Fruit fly (Drosophila melanogaster) whole organism, embryonic: ENCODE measurements around the gene CG3598.

ENCODE experiments used
- Antp ChIP-seq: fragments of 200-800 bp; sonication (Bioruptor generic); optimal IDR thresholded peaks from 3 replicates; lab custom pipeline; 2016; ENCODE audit warnings: missing biosample characterization, missing genetic modification characterization
- Atf-2 ChIP-seq: fragments of 200-800 bp; sonication (Bioruptor generic); optimal IDR thresholded peaks from 2 replicates; lab custom pipeline; 2016; ENCODE audit warnings: missing biosample characterization, missing genetic modification characterization
- Bgb ChIP-seq: fragments of 200-800 bp; sonication (Bioruptor generic); IDR thresholded peaks from 2 replicates; pipeline ENCODE4 v1.3.6; 2022; ENCODE audit warnings: missing biosample characterization, missing genetic modification characterization; ENCODE audit not compliant: partially characterized antibody
- CG10431 ChIP-seq: fragments of 200-800 bp; sonication (Bioruptor generic); optimal IDR thresholded peaks from 3 replicates; lab custom pipeline; 2018; ENCODE audit warnings: missing biosample characterization, mild to moderate bottlenecking, missing genetic modification characterization
- CG10462 ChIP-seq: fragments of 200-800 bp; sonication (Bioruptor generic); optimal IDR thresholded peaks from 2 replicates; lab custom pipeline; 2016; ENCODE audit warnings: missing biosample characterization, missing genetic modification characterization
- CG11093 ChIP-seq: fragments of 200-800 bp; sonication (Bioruptor generic); IDR thresholded peaks from 3 replicates; pipeline ENCODE4 v1.3.6; 2022; ENCODE audit warnings: missing biosample characterization, missing genetic modification characterization
- CG11504 ChIP-seq: fragments of 200-800 bp; sonication (Bioruptor generic); optimal IDR thresholded peaks from 3 replicates; lab custom pipeline; 2019; ENCODE audit warnings: missing biosample characterization, mild to moderate bottlenecking, missing genetic modification characterization, moderate library complexity
- CG13894 ChIP-seq: fragments of 200-800 bp; sonication (Bioruptor generic); optimal IDR thresholded peaks from 3 replicates; lab custom pipeline; 2018; ENCODE audit warnings: missing biosample characterization, mild to moderate bottlenecking, missing genetic modification characterization, moderate library complexity
- CG15011 ChIP-seq: fragments of 200-800 bp; sonication (Bioruptor generic); optimal IDR thresholded peaks from 3 replicates; lab custom pipeline; 2018; ENCODE audit warnings: missing biosample characterization, mild to moderate bottlenecking, missing genetic modification characterization
- CG15601 ChIP-seq: fragments of 200-800 bp; sonication (Bioruptor generic); optimal IDR thresholded peaks from 3 replicates; lab custom pipeline; 2019; ENCODE audit warnings: missing biosample characterization, mild to moderate bottlenecking, missing genetic modification characterization, moderate library complexity
- CG16815 ChIP-seq: fragments of 200-800 bp; sonication (Bioruptor generic); optimal IDR thresholded peaks from 3 replicates; lab custom pipeline; 2017; ENCODE audit warnings: missing biosample characterization, mild to moderate bottlenecking, missing genetic modification characterization
- CG16863 ChIP-seq: fragments of 200-800 bp; sonication (Bioruptor generic); optimal IDR thresholded peaks from 3 replicates; lab custom pipeline; 2016; ENCODE audit warnings: missing biosample characterization, missing genetic modification characterization
- CG31224 ChIP-seq: fragments of 200-800 bp; sonication (Bioruptor generic); IDR thresholded peaks from 2 replicates; pipeline ENCODE4 v1.3.6; 2022; ENCODE audit warnings: missing biosample characterization, missing genetic modification characterization
- CG31365 ChIP-seq: fragments of 200-800 bp; sonication (Bioruptor generic); optimal IDR thresholded peaks from 2 replicates; lab custom pipeline; 2018; ENCODE audit warnings: missing biosample characterization, mild to moderate bottlenecking, missing genetic modification characterization
- CG31441 ChIP-seq: fragments of 200-800 bp; sonication (Bioruptor generic); IDR thresholded peaks from 2 replicates; pipeline ENCODE4 v1.3.6; 2022; ENCODE audit warnings: missing biosample characterization, missing genetic modification characterization
- CG32772 ChIP-seq: fragments of 200-800 bp; sonication (Bioruptor generic); IDR thresholded peaks from 2 replicates; pipeline ENCODE4 v1.3.6; 2022; ENCODE audit warnings: missing biosample characterization, missing genetic modification characterization
- CG33213 ChIP-seq: fragments of 200-800 bp; sonication (Bioruptor generic); optimal IDR thresholded peaks from 3 replicates; lab custom pipeline; 2016; ENCODE audit warnings: missing biosample characterization, missing genetic modification characterization
- CG6689 ChIP-seq: fragments of 200-800 bp; sonication (Bioruptor generic); IDR thresholded peaks from 2 replicates; pipeline ENCODE4 v1.3.6; 2022; ENCODE audit warnings: missing biosample characterization, missing genetic modification characterization
- CG7372 ChIP-seq: fragments of 200-800 bp; sonication (Bioruptor generic); IDR thresholded peaks from 2 replicates; pipeline ENCODE4 v1.3.6; 2022; ENCODE audit warnings: missing biosample characterization, missing genetic modification characterization
- CG7556 ChIP-seq: fragments of 200-800 bp; sonication (Bioruptor generic); optimal IDR thresholded peaks from 2 replicates; lab custom pipeline; 2017; ENCODE audit warnings: missing biosample characterization, mild to moderate bottlenecking, missing genetic modification characterization
- CG8478 ChIP-seq: fragments of >200 bp; optimal IDR thresholded peaks from 2 replicates; lab custom pipeline; 2018
- CG8765 ChIP-seq: fragments of 200-800 bp; sonication (Bioruptor generic); IDR thresholded peaks from 2 replicates; pipeline ENCODE4 v1.3.6; 2022; ENCODE audit warnings: missing biosample characterization, missing genetic modification characterization
- CG9727 ChIP-seq: fragments of 200-800 bp; sonication (Bioruptor generic); optimal IDR thresholded peaks from 3 replicates; lab custom pipeline; 2017; ENCODE audit warnings: missing biosample characterization, mild to moderate bottlenecking, missing genetic modification characterization
- Chrac-16 ChIP-seq: fragments of 200-800 bp; sonication (Bioruptor generic); optimal IDR thresholded peaks from 3 replicates; lab custom pipeline; 2016; ENCODE audit warnings: missing biosample characterization, missing genetic modification characterization
- Gug ChIP-seq: fragments of 200-800 bp; sonication (Bioruptor generic); IDR thresholded peaks from 4 replicates; pipeline ENCODE4 v1.3.6; 2022; ENCODE audit warnings: missing biosample characterization, missing genetic modification characterization
- HLH3B ChIP-seq: fragments of 200-800 bp; sonication (Bioruptor generic); IDR thresholded peaks from 2 replicates; pipeline ENCODE4 v1.3.6; 2022; ENCODE audit warnings: missing biosample characterization, missing genetic modification characterization
- Hr39 ChIP-seq: fragments of >200 bp; optimal IDR thresholded peaks from 2 replicates; lab custom pipeline; 2017
- Lhr ChIP-seq: fragments of 200-800 bp; sonication (Bioruptor generic); optimal IDR thresholded peaks from 3 replicates; lab custom pipeline; 2017; ENCODE audit warnings: mild to moderate bottlenecking, missing biosample characterization, missing genetic modification reagents, missing genetic modification characterization
- Mrtf ChIP-seq: fragments of 200-800 bp; sonication (Bioruptor generic); IDR thresholded peaks from 3 replicates; pipeline ENCODE4 v1.3.6; 2022; ENCODE audit warnings: missing biosample characterization, missing genetic modification characterization
- Optix ChIP-seq: fragments of 200-800 bp; sonication (Bioruptor generic); IDR thresholded peaks from 3 replicates; pipeline ENCODE4 v1.3.6; 2022; ENCODE audit warnings: missing biosample characterization, missing genetic modification characterization
- Sox102F ChIP-seq: fragments of 200-800 bp; sonication (Bioruptor generic); optimal IDR thresholded peaks from 2 replicates; lab custom pipeline; 2018; ENCODE audit warnings: missing biosample characterization, mild to moderate bottlenecking, missing genetic modification characterization, moderate library complexity
- Spps ChIP-seq: fragments of 200-800 bp; sonication (Bioruptor generic); optimal IDR thresholded peaks from 2 replicates; lab custom pipeline; 2018; ENCODE audit warnings: missing biosample characterization, mild to moderate bottlenecking, missing genetic modification characterization
- Ssrp ChIP-seq: fragments of 200-800 bp; sonication (Bioruptor generic); optimal IDR thresholded peaks from 2 replicates; lab custom pipeline; 2018; ENCODE audit warnings: missing biosample characterization, mild to moderate bottlenecking, missing genetic modification characterization, moderate library complexity
- Tbp ChIP-seq: fragments of >200 bp; optimal IDR thresholded peaks from 2 replicates; lab custom pipeline; 2018; ENCODE audit warnings: missing biosample characterization, missing genetic modification characterization
- Xbp1 ChIP-seq: fragments of 200-800 bp; sonication (Bioruptor generic); optimal IDR thresholded peaks from 3 replicates; lab custom pipeline; 2016; ENCODE audit warnings: missing biosample characterization, mild to moderate bottlenecking, missing genetic modification characterization
- Xrp1 ChIP-seq: fragments of 200-800 bp; sonication (Bioruptor generic); IDR thresholded peaks from 2 replicates; pipeline ENCODE4 v1.3.6; 2022; ENCODE audit warnings: missing biosample characterization, missing genetic modification characterization
- bsh ChIP-seq, 2 experiments: fragments of 200-800 bp; sonication (Bioruptor generic); optimal IDR thresholded peaks; 2 replicates each; lab custom pipeline; 2017 to 2018; ENCODE audit warnings: mild to moderate bottlenecking in 2 of 2, missing biosample characterization in 2 of 2, missing genetic modification characterization in 2 of 2, moderate library complexity in 1 of 2
- dysf ChIP-seq: fragments of 200-800 bp; sonication (Bioruptor generic); IDR thresholded peaks from 3 replicates; pipeline ENCODE4 v1.3.6; 2022; ENCODE audit warnings: missing biosample characterization, missing genetic modification characterization
- exex ChIP-seq: fragments of 200-800 bp; sonication (Bioruptor generic); optimal IDR thresholded peaks from 4 replicates; lab custom pipeline; 2018; ENCODE audit warnings: missing biosample characterization, mild to moderate bottlenecking, missing genetic modification characterization, moderate library complexity
- fd96Cb ChIP-seq: fragments of 200-800 bp; sonication (Bioruptor generic); optimal IDR thresholded peaks from 2 replicates; lab custom pipeline; 2018; ENCODE audit warnings: missing biosample characterization, mild to moderate bottlenecking, missing genetic modification characterization, moderate library complexity
- gem ChIP-seq: fragments of 200-800 bp; sonication (Bioruptor generic); optimal IDR thresholded peaks from 2 replicates; lab custom pipeline; 2019; ENCODE audit warnings: missing biosample characterization, mild to moderate bottlenecking, missing genetic modification characterization, moderate library complexity
- h ChIP-seq: fragments of >200 bp; optimal IDR thresholded peaks from 2 replicates; lab custom pipeline; 2017
- jing ChIP-seq: fragments of 200-800 bp; sonication (Bioruptor generic); optimal IDR thresholded peaks from 2 replicates; lab custom pipeline; 2018; ENCODE audit warnings: missing biosample characterization, mild to moderate bottlenecking, missing genetic modification characterization
- lab ChIP-seq: fragments of 200-800 bp; sonication (Bioruptor generic); optimal IDR thresholded peaks from 3 replicates; lab custom pipeline; 2017; ENCODE audit warnings: missing biosample characterization, missing genetic modification characterization, mild to moderate bottlenecking, moderate library complexity, missing genetic modification reagents
- lmd ChIP-seq: fragments of 200-800 bp; sonication (Bioruptor generic); IDR thresholded peaks from 2 replicates; pipeline ENCODE4 v1.3.6; 2022; ENCODE audit warnings: missing biosample characterization, missing genetic modification characterization
- sd ChIP-seq: fragments of 200-800 bp; sonication (Bioruptor generic); optimal IDR thresholded peaks from 3 replicates; lab custom pipeline; 2018; ENCODE audit warnings: missing biosample characterization, mild to moderate bottlenecking, missing genetic modification characterization, moderate library complexity
- sima ChIP-seq: fragments of 200-800 bp; sonication (Bioruptor generic); optimal IDR thresholded peaks from 2 replicates; lab custom pipeline; 2016; ENCODE audit warnings: missing biosample characterization, missing genetic modification characterization
- stwl ChIP-seq: fragments of 200-800 bp; sonication (Bioruptor generic); optimal IDR thresholded peaks from 3 replicates; lab custom pipeline; 2018; ENCODE audit warnings: missing biosample characterization, mild to moderate bottlenecking, missing genetic modification characterization, moderate library complexity
- tin ChIP-seq: fragments of 200-800 bp; sonication (Bioruptor generic); optimal IDR thresholded peaks from 3 replicates; lab custom pipeline; 2016; ENCODE audit warnings: missing biosample characterization, missing genetic modification characterization
- tup ChIP-seq: fragments of 200-800 bp; sonication (Bioruptor generic); optimal IDR thresholded peaks from 2 replicates; lab custom pipeline; 2016; ENCODE audit warnings: missing biosample characterization, mild to moderate bottlenecking, missing genetic modification characterization, moderate library complexity
- vvl ChIP-seq: fragments of 200-800 bp; sonication (Bioruptor generic); IDR thresholded peaks from 2 replicates; pipeline ENCODE4 v1.3.6; 2022; ENCODE audit warnings: missing biosample characterization, missing genetic modification characterization

Gene CG3598

dm6 chrX:2907105-2907694 lies 29.6 kb upstream of the CG3598 start (continued):
- TF ChIP-seq CG31441 (GFP tag; lab: Robert Waterston, UW): 0 out of 2 replicates have a peak, but pooled peaks have one; percentile 23
- no peak for TF ChIP-seq Optix (GFP tag; lab: Robert Waterston, UW)
- no peak for TF ChIP-seq Atf-2 (GFP tag; lab: Kevin White, UChicago)
- no peak for TF ChIP-seq Ssrp (tag; lab: Kevin White, UChicago)
- peak; percentile 11 for TF ChIP-seq lab (GFP tag; lab: Kevin White, UChicago)
- no peak for TF ChIP-seq CG8478
- no peak for TF ChIP-seq tup (GFP tag; lab: Kevin White, UChicago)
- TF ChIP-seq CG11093: 0 out of 3 replicates have a peak, but pooled peaks have one; percentile 40
- TF ChIP-seq CG32772 (GFP tag; lab: Robert Waterston, UW): 0 out of 2 replicates have a peak, but pooled peaks have one; percentile 21
- peak; percentile 21; the same call in 1 of the 2 replicates for TF ChIP-seq Xrp1 (GFP tag; lab: Robert Waterston, UW)
- peak; percentile 49 for TF ChIP-seq Sox102F
- no peak for TF ChIP-seq Spps (tag; lab: Kevin White, UChicago)
- no peak for TF ChIP-seq sd (tag; lab: Kevin White, UChicago)
- peak in 1 of 2 experiments; percentile 37 for TF ChIP-seq bsh (GFP tag; optimal IDR thresholded peaks at IDR 0.05; lab: Kevin White, UChicago)
- TF ChIP-seq Xbp1: peak; percentile 14
- no peak for TF ChIP-seq Bgb
- 0 out of 2 replicates have a peak, but pooled peaks have one; percentile 20 for TF ChIP-seq lmd
- TF ChIP-seq CG7556 (GFP tag; lab: Kevin White, UChicago): no peak
- TF ChIP-seq CG11504 (tag; lab: Kevin White, UChicago): peak; percentile 37
- TF ChIP-seq CG16863 (GFP tag; lab: Kevin White, UChicago): no peak
- peak; percentile 35; the same call in 1 of the 2 replicates for TF ChIP-seq CG6689
- peak; percentile 7 for TF ChIP-seq fd96Cb (tag; lab: Kevin White, UChicago)
- no peak for TF ChIP-seq CG10462 (GFP tag; lab: Kevin White, UChicago)
- TF ChIP-seq CG8765 (GFP tag; lab: Robert Waterston, UW): no peak
- no peak for TF ChIP-seq CG15011 (GFP tag; lab: Kevin White, UChicago)
- no peak for TF ChIP-seq CG31365
- TF ChIP-seq jing (GFP tag; lab: Kevin White, UChicago): no peak
- no peak for TF ChIP-seq Mrtf
- no peak for TF ChIP-seq Hr39 (lab: Kevin White, UChicago)
- TF ChIP-seq h (lab: Kevin White, UChicago): no peak
- TF ChIP-seq stwl (tag; lab: Kevin White, UChicago): no peak
- TF ChIP-seq gem (tag; lab: Kevin White, UChicago): peak; percentile 28
- no peak for TF ChIP-seq CG33213
- no peak for TF ChIP-seq Lhr (GFP tag; lab: Kevin White, UChicago)
- TF ChIP-seq CG10431 (GFP tag; lab: Kevin White, UChicago): no peak
- 0 out of 4 replicates have a peak, but pooled peaks have one; percentile 12 for TF ChIP-seq Gug
- no peak for TF ChIP-seq CG9727 (GFP tag; lab: Kevin White, UChicago)
- TF ChIP-seq tin (GFP tag; lab: Kevin White, UChicago): peak; percentile 3
- TF ChIP-seq CG16815 (GFP tag; lab: Kevin White, UChicago): no peak
- no peak for TF ChIP-seq CG31224 (GFP tag; lab: Robert Waterston, UW)
- TF ChIP-seq CG13894 (tag; lab: Kevin White, UChicago): no peak
- TF ChIP-seq Antp (GFP tag; lab: Kevin White, UChicago): no peak
- no peak for TF ChIP-seq Tbp
- TF ChIP-seq sima (GFP tag; lab: Kevin White, UChicago): no peak
- no peak for TF ChIP-seq Chrac-16
- TF ChIP-seq CG7372 (GFP tag; lab: Robert Waterston, UW): 0 out of 2 replicates have a peak, but pooled peaks have one; percentile 9
- TF ChIP-seq CG15601 (tag; lab: Kevin White, UChicago): no peak
- TF ChIP-seq HLH3B (GFP tag; lab: Robert Waterston, UW): 0 out of 2 replicates have a peak, but pooled peaks have one; percentile 21
- 0 out of 3 replicates have a peak, but pooled peaks have one; percentile 23 for TF ChIP-seq dysf (GFP tag; lab: Robert Waterston, UW)
- TF ChIP-seq vvl (GFP tag; lab: Robert Waterston, UW): peak; percentile 18; the same call in 1 of the 2 replicates
- no peak for TF ChIP-seq exex (tag; lab: Kevin White, UChicago)
